Fruit fly (Drosophila melanogaster) whole organism, embryonic: ENCODE measurements around the gene Rab9.

Experiments used
- B-H2 ChIP-seq: fragments of 200-800 bp; sonication (Bioruptor generic); optimal IDR thresholded peaks from 2 replicates; lab custom pipeline; 2018; ENCODE audit warnings: missing biosample characterization, mild to moderate bottlenecking, missing genetic modification characterization
- CG10209 ChIP-seq: fragments of 200-800 bp; sonication (Bioruptor generic); optimal IDR thresholded peaks from 3 replicates; lab custom pipeline; 2017; ENCODE audit warnings: missing biosample characterization, mild to moderate bottlenecking, missing genetic modification characterization, missing genetic modification reagents
- CG10565 ChIP-seq: fragments of 200-800 bp; sonication (Bioruptor generic); optimal IDR thresholded peaks from 3 replicates; lab custom pipeline; 2016; ENCODE audit warnings: missing biosample characterization, mild to moderate bottlenecking, missing genetic modification characterization
- CG11560 ChIP-seq: fragments of 200-800 bp; sonication (Bioruptor generic); IDR thresholded peaks from 3 replicates; pipeline ENCODE4 v1.3.6; 2022; ENCODE audit warnings: missing biosample characterization, missing genetic modification characterization
- CG12104 ChIP-seq: fragments of 200-800 bp; sonication (Bioruptor generic); optimal IDR thresholded peaks from 3 replicates; lab custom pipeline; 2016; ENCODE audit warnings: missing biosample characterization, missing genetic modification characterization
- CG13624 ChIP-seq: fragments of 200-800 bp; sonication (Bioruptor generic); optimal IDR thresholded peaks from 2 replicates; lab custom pipeline; 2016; ENCODE audit warnings: missing biosample characterization, missing genetic modification characterization
- CG1602 ChIP-seq: fragments of 200-800 bp; sonication (Bioruptor generic); optimal IDR thresholded peaks from 3 replicates; lab custom pipeline; 2016; ENCODE audit warnings: missing biosample characterization, missing genetic modification characterization
- CG17612 ChIP-seq: fragments of 200-800 bp; sonication (Bioruptor generic); IDR thresholded peaks from 2 replicates; pipeline ENCODE4 v1.3.6; 2022; ENCODE audit warnings: missing biosample characterization, missing genetic modification characterization
- CG18011 ChIP-seq: fragments of 200-800 bp; sonication (Bioruptor generic); optimal IDR thresholded peaks from 2 replicates; lab custom pipeline; 2017; ENCODE audit warnings: missing biosample characterization, missing genetic modification characterization, mild to moderate bottlenecking, moderate library complexity, missing genotype
- CG1832 ChIP-seq: fragments of 200-800 bp; sonication (Bioruptor generic); optimal IDR thresholded peaks from 2 replicates; lab custom pipeline; 2017; ENCODE audit warnings: missing biosample characterization, mild to moderate bottlenecking, missing genetic modification characterization, inconsistent platforms
- CG2678 ChIP-seq: fragments of 200-800 bp; sonication (Bioruptor generic); optimal IDR thresholded peaks from 3 replicates; lab custom pipeline; 2019; ENCODE audit warnings: missing biosample characterization, mild to moderate bottlenecking, missing genetic modification characterization, moderate library complexity
- CG31224 ChIP-seq: fragments of 200-800 bp; sonication (Bioruptor generic); IDR thresholded peaks from 2 replicates; pipeline ENCODE4 v1.3.6; 2022; ENCODE audit warnings: missing biosample characterization, missing genetic modification characterization
- CG33213 ChIP-seq: fragments of 200-800 bp; sonication (Bioruptor generic); optimal IDR thresholded peaks from 3 replicates; lab custom pipeline; 2016; ENCODE audit warnings: missing biosample characterization, missing genetic modification characterization
- CG3726 ChIP-seq: fragments of 200-800 bp; sonication (Bioruptor generic); IDR thresholded peaks from 3 replicates; pipeline ENCODE4, ENCODE4 v1.3.6; 2022; ENCODE audit warnings: missing biosample characterization, missing genetic modification characterization
- CG3995 ChIP-seq: fragments of 200-800 bp; sonication (Bioruptor generic); optimal IDR thresholded peaks from 3 replicates; lab custom pipeline; 2016; ENCODE audit warnings: missing biosample characterization, missing genetic modification characterization
- CG4328 ChIP-seq: fragments of 200-800 bp; sonication (Bioruptor generic); optimal IDR thresholded peaks from 3 replicates; lab custom pipeline; 2017; ENCODE audit warnings: missing biosample characterization, missing genetic modification reagents, missing genetic modification characterization
- CG4424 ChIP-seq: fragments of 200-800 bp; sonication (Bioruptor generic); optimal IDR thresholded peaks from 3 replicates; lab custom pipeline; 2016; ENCODE audit warnings: missing biosample characterization, missing genetic modification characterization
- CG4707 ChIP-seq: fragments of 200-800 bp; sonication (Bioruptor generic); optimal IDR thresholded peaks from 2 replicates; lab custom pipeline; 2018; ENCODE audit warnings: missing biosample characterization, mild to moderate bottlenecking, missing genetic modification characterization, moderate library complexity
- CG6254 ChIP-seq: fragments of 200-800 bp; sonication (Bioruptor generic); optimal IDR thresholded peaks from 3 replicates; lab custom pipeline; 2017; ENCODE audit warnings: mild to moderate bottlenecking, missing biosample characterization, missing genetic modification reagents, missing genetic modification characterization
- CG7745 ChIP-seq: fragments of 200-800 bp; sonication (Bioruptor generic); optimal IDR thresholded peaks from 2 replicates; lab custom pipeline; 2018; ENCODE audit warnings: missing biosample characterization, mild to moderate bottlenecking, missing genetic modification characterization, moderate library complexity
- CHES-1-like ChIP-seq: fragments of 200-800 bp; sonication (Bioruptor generic); optimal IDR thresholded peaks from 2 replicates; lab custom pipeline; 2016; ENCODE audit warnings: missing biosample characterization, missing genetic modification characterization
- CkIIα-i1 ChIP-seq: fragments of 200-800 bp; sonication (Bioruptor generic); IDR thresholded peaks from 2 replicates; pipeline ENCODE4 v1.3.6; 2022; ENCODE audit warnings: missing biosample characterization, missing genetic modification characterization
- CoRest ChIP-seq: fragments of 200-800 bp; sonication (Bioruptor generic); optimal IDR thresholded peaks from 3 replicates; lab custom pipeline; 2018; ENCODE audit warnings: missing biosample characterization, mild to moderate bottlenecking, missing genetic modification characterization, moderate library complexity
- Dll ChIP-seq: fragments of 200-800 bp; sonication (Bioruptor generic); IDR thresholded peaks from 4 replicates; pipeline ENCODE4 v1.3.6; 2022; ENCODE audit warnings: missing biosample characterization, missing genetic modification characterization; ENCODE audit not compliant: partially characterized antibody
- Elba2 ChIP-seq: fragments of 200-800 bp; sonication (Bioruptor generic); optimal IDR thresholded peaks from 3 replicates; lab custom pipeline; 2016; ENCODE audit warnings: missing biosample characterization, missing genetic modification characterization
- Fer1 ChIP-seq: fragments of 200-800 bp; sonication (Bioruptor generic); optimal IDR thresholded peaks from 2 replicates; lab custom pipeline; 2017; ENCODE audit warnings: missing biosample characterization, mild to moderate bottlenecking, missing genetic modification characterization
- Hmr ChIP-seq: fragments of 200-800 bp; sonication (Bioruptor generic); optimal IDR thresholded peaks from 3 replicates; lab custom pipeline; 2017; ENCODE audit warnings: mild to moderate bottlenecking, missing biosample characterization, missing genetic modification reagents, missing genetic modification characterization
- Nf-YC ChIP-seq: fragments of 200-800 bp; optimal IDR thresholded peaks from 3 replicates; lab custom pipeline; 2019; ENCODE audit warnings: missing biosample characterization, mild to moderate bottlenecking, missing genetic modification characterization, moderate library complexity
- Ravus ChIP-seq: fragments of 200-800 bp; sonication (Bioruptor generic); IDR thresholded peaks from 2 replicates; pipeline ENCODE4 v1.3.6; 2022; ENCODE audit warnings: missing biosample characterization, missing genetic modification characterization
- Sox102F ChIP-seq: fragments of 200-800 bp; sonication (Bioruptor generic); optimal IDR thresholded peaks from 2 replicates; lab custom pipeline; 2018; ENCODE audit warnings: missing biosample characterization, mild to moderate bottlenecking, missing genetic modification characterization, moderate library complexity
- ab ChIP-seq: fragments of 200-800 bp; sonication (Bioruptor generic); optimal IDR thresholded peaks from 2 replicates; lab custom pipeline; 2016; ENCODE audit warnings: missing biosample characterization, missing genetic modification characterization
- bbx ChIP-seq: fragments of 200-800 bp; sonication (Bioruptor generic); IDR thresholded peaks from 2 replicates; pipeline ENCODE4 v1.3.6; 2022; ENCODE audit warnings: missing biosample characterization, missing genetic modification characterization; ENCODE audit not compliant: partially characterized antibody
- dimm ChIP-seq: fragments of 200-800 bp; sonication (Bioruptor generic); IDR thresholded peaks from 2 replicates; pipeline ENCODE4 v1.3.6; 2022; ENCODE audit warnings: missing biosample characterization, missing genetic modification characterization
- fd102C ChIP-seq: fragments of 200-800 bp; sonication (Bioruptor generic); optimal IDR thresholded peaks from 2 replicates; lab custom pipeline; 2018; ENCODE audit warnings: missing biosample characterization, mild to moderate bottlenecking, missing genetic modification characterization, moderate library complexity
- fru ChIP-seq: fragments of >200 bp; optimal IDR thresholded peaks from 2 replicates; lab custom pipeline; 2017
- gcm ChIP-seq: fragments of 200-800 bp; sonication (Bioruptor generic); optimal IDR thresholded peaks from 2 replicates; lab custom pipeline; 2019; ENCODE audit warnings: missing biosample characterization, mild to moderate bottlenecking, missing genetic modification characterization, moderate library complexity
- gro ChIP-seq: fragments of 200-800 bp; sonication (Bioruptor generic); optimal IDR thresholded peaks from 2 replicates; lab custom pipeline; 2016; ENCODE audit warnings: missing biosample characterization, missing genetic modification characterization
- hb ChIP-seq: fragments of 200-800 bp; sonication (Bioruptor generic); IDR thresholded peaks from 3 replicates; pipeline ENCODE4 v1.3.6; 2022; ENCODE audit warnings: missing biosample characterization, missing genetic modification characterization; ENCODE audit not compliant: partially characterized antibody
- ind ChIP-seq: fragments of 200-800 bp; sonication (Bioruptor generic); optimal IDR thresholded peaks from 3 replicates; lab custom pipeline; 2016; ENCODE audit warnings: missing biosample characterization, missing genetic modification characterization
- pan ChIP-seq, 4 experiments: fragments of >200 bp in 3 of 4; fragments of 200-800 bp in 1 of 4; sonication (Bioruptor generic) in 1 of 4; optimal IDR thresholded peaks in 3 of 4; IDR thresholded peaks in 1 of 4; 2 replicates each; pipeline versions ENCODE4 v1.3.6 to Lab custom; 2017 to 2022; ENCODE audit warnings: missing biosample characterization in 2 of 4, missing genetic modification characterization in 2 of 4, mixed read lengths in 1 of 4
- pho ChIP-seq: fragments of 200-800 bp; sonication (Bioruptor generic); optimal IDR thresholded peaks from 2 replicates; lab custom pipeline; 2016; ENCODE audit warnings: missing biosample characterization, missing genetic modification characterization
- phol ChIP-seq: fragments of 200-800 bp; sonication (Bioruptor generic); optimal IDR thresholded peaks from 3 replicates; lab custom pipeline; 2018; ENCODE audit warnings: missing biosample characterization, mild to moderate bottlenecking, missing genetic modification characterization, moderate library complexity
- pita ChIP-seq: fragments of 200-800 bp; sonication (Bioruptor generic); optimal IDR thresholded peaks from 2 replicates; lab custom pipeline; 2017; ENCODE audit warnings: missing biosample characterization, mild to moderate bottlenecking, missing genetic modification characterization
- sens ChIP-seq: fragments of 200-800 bp; sonication (Bioruptor generic); peaks from one replicate; lab custom pipeline; 2016; ENCODE audit warnings: missing biosample characterization, missing genetic modification characterization
- sob ChIP-seq: fragments of 200-800 bp; sonication (Bioruptor generic); IDR thresholded peaks from 2 replicates; pipeline ENCODE4 v1.3.6; 2022; ENCODE audit warnings: missing biosample characterization, missing genetic modification characterization
- unc-4 ChIP-seq: fragments of 200-800 bp; sonication (Bioruptor generic); IDR thresholded peaks from 2 replicates; pipeline ENCODE4 v1.3.6; 2022; ENCODE audit warnings: missing biosample characterization, missing genetic modification characterization; ENCODE audit not compliant: partially characterized antibody
- unpg ChIP-seq: fragments of 200-800 bp; sonication (Bioruptor generic); optimal IDR thresholded peaks from 3 replicates; lab custom pipeline; 2018; ENCODE audit warnings: missing biosample characterization, mild to moderate bottlenecking, missing genetic modification characterization, moderate library complexity
- usp ChIP-seq: fragments of >200 bp; optimal IDR thresholded peaks from 2 replicates; lab custom pipeline; 2017; ENCODE audit warnings: missing biosample characterization, missing genetic modification characterization
- zfh1 ChIP-seq: fragments of 200-800 bp; sonication (Bioruptor generic); IDR thresholded peaks from 3 replicates; pipeline ENCODE4 v1.3.6; 2022; ENCODE audit warnings: missing biosample characterization, missing genetic modification characterization

Rab9 gene

dm6 chr2L:19439598-19440230, 7.3 kb downstream of the Rab9 start (continued):
- TF ChIP-seq Fer1 (peak; percentile 82), Sox102F (GFP tag; lab: Kevin White, UChicago) (peak; percentile 87), CG7745 (tag; lab: Kevin White, UChicago) (no peak), CG3995 (peak; percentile 7), CG33213 (peak; percentile 50), pho (GFP tag; lab: Kevin White, UChicago) (peak; percentile 86), CG2678 (tag; lab: Kevin White, UChicago) (peak; percentile 85), fru (lab: Kevin White, UChicago) (no peak), fd102C (no peak), gcm (GFP tag; lab: Kevin White, UChicago) (peak; percentile 70), CG4707 (GFP tag; lab: Kevin White, UChicago) (peak; percentile 89), CoRest (peak; percentile 93), CG1832 (GFP tag; lab: Kevin White, UChicago) (no peak), CG6254 (GFP tag; lab: Kevin White, UChicago) (peak; percentile 46), CkIIα-i1 (no peak), CG11560 (no peak; the same call in 2 of the 3 replicates), sob (GFP tag; lab: Robert Waterston, UW) (peak; percentile 64), phol (tag; lab: Kevin White, UChicago) (peak; percentile 74), unpg (GFP tag; lab: Kevin White, UChicago) (peak; percentile 85), ind (GFP tag; lab: Kevin White, UChicago) (peak; percentile 77), Nf-YC (tag; lab: Kevin White, UChicago) (peak; percentile 8), CG4328 (GFP tag; lab: Kevin White, UChicago) (peak; percentile 51), CG10209 (GFP tag; lab: Kevin White, UChicago) (peak; percentile 73), CG3726 (0 out of 3 replicates have a peak, but pooled peaks have one; percentile 60), usp (GFP tag; lab: Kevin White, UChicago) (no peak), CG12104 (no peak), sens (GFP tag; lab: Kevin White, UChicago) (peak; percentile 91), CG17612 (GFP tag; lab: Robert Waterston, UW) (no peak), CG18011 (GFP tag; lab: Kevin White, UChicago) (peak; percentile 94), hb (GFP tag; lab: Robert Waterston, UW) (no peak), Dll (GFP tag; lab: Robert Waterston, UW) (0 out of 4 replicates have a peak, but pooled peaks have one; percentile 12), B-H2 (GFP tag; lab: Kevin White, UChicago) (peak; percentile 78), Hmr (GFP tag; lab: Kevin White, UChicago) (peak; percentile 71), CG10565 (no peak), CG4424 (GFP tag; lab: Kevin White, UChicago) (peak; percentile 55), ab (GFP tag; lab: Kevin White, UChicago) (peak; percentile 63), Ravus (GFP tag; lab: Robert Waterston, UW) (0 out of 2 replicates have a peak, but pooled peaks have one; percentile 8), zfh1 (GFP tag; lab: Robert Waterston, UW) (peak; percentile 41; the same call in 2 of the 3 replicates), pita (no peak), dimm (GFP tag; lab: Robert Waterston, UW) (peak; percentile 62), CG1602 (GFP tag; lab: Kevin White, UChicago) (peak; percentile 83), CG13624 (peak; percentile 80), CHES-1-like (peak; percentile 73), CG31224 (GFP tag; lab: Robert Waterston, UW) (peak; percentile 22; the same call in 1 of the 2 replicates), unc-4 (GFP tag; lab: Robert Waterston, UW) (no peak), gro (GFP tag; lab: Kevin White, UChicago) (peak; percentile 23), Elba2 (no peak), pan (optimal IDR thresholded peaks at IDR 0.05; lab: Kevin White, UChicago) (no peak), pan (GFP tag; optimal IDR thresholded peaks at IDR 0.05 in 1 of 2, IDR thresholded peaks at IDR 0.05 in 1 of 2) (peak in 1 of 2 experiments; percentile 82), bbx (GFP tag; lab: Robert Waterston, UW) (no peak)
